Fruit fly (Drosophila melanogaster): ENCODE results near the gene CG7394.
A peak's percentile ranks its signal among the peaks of the same experiment; 100 is the strongest.

The CG7394 gene

dm6 chr3L:11561946-11562760 is at the start of gene CG7394, which contains the start of gene Mob2 (continued):
- TF ChIP-seq Nf-YC (tag; optimal IDR thresholded peaks at IDR 0.05) (peak; percentile 76), CG1233 (GFP tag; optimal IDR thresholded peaks at IDR 0.05) (peak; percentile 80), dati (GFP tag; IDR thresholded peaks at IDR 0.05) (peak; percentile 67; the same call in 1 of the 2 replicates), Oli (tag; optimal IDR thresholded peaks at IDR 0.05) (peak; percentile 86), CG34422 (GFP tag; IDR thresholded peaks at IDR 0.05) (peak; percentile 81), emc (GFP tag; optimal IDR thresholded peaks at IDR 0.05) (peak; percentile 65), ab (GFP tag; optimal IDR thresholded peaks at IDR 0.05) (no peak), CG4617 (GFP tag; optimal IDR thresholded peaks at IDR 0.05; ENCODE audit: borderline replicate concordance) (peak; percentile 85), CG11085 (GFP tag; IDR thresholded peaks at IDR 0.05) (peak; percentile 87), peb (GFP tag; IDR thresholded peaks at IDR 0.05) (peak; percentile 72), CG14710 (tag; optimal IDR thresholded peaks at IDR 0.05) (peak; percentile 92), CG7357 (GFP tag; IDR thresholded peaks at IDR 0.05) (peak; percentile 80), onecut (GFP tag; IDR thresholded peaks at IDR 0.05) (peak; percentile 65), CG6272 (GFP tag; IDR thresholded peaks at IDR 0.05) (peak; percentile 84), CG6813 (GFP tag; optimal IDR thresholded peaks at IDR 0.05) (peak; percentile 72), CG17359 (tag; optimal IDR thresholded peaks at IDR 0.05) (peak; percentile 88), CG11093 (GFP tag; IDR thresholded peaks at IDR 0.05) (peak; percentile 86; the same call in 2 of the 3 replicates), row (GFP tag; IDR thresholded peaks at IDR 0.05) (peak; percentile 96), repo (GFP tag; optimal IDR thresholded peaks at IDR 0.05) (peak; percentile 80), CG33213 (GFP tag; optimal IDR thresholded peaks at IDR 0.05) (peak; percentile 77), Xbp1 (GFP tag; optimal IDR thresholded peaks at IDR 0.05) (peak; percentile 94), CG1832 (GFP tag; optimal IDR thresholded peaks at IDR 0.05) (no peak), CG1647 (GFP tag; optimal IDR thresholded peaks at IDR 0.05) (peak; percentile 76), CG8089 (GFP tag; optimal IDR thresholded peaks at IDR 0.05) (peak; percentile 37), fd3F (GFP tag; optimal IDR thresholded peaks at IDR 0.05) (peak; percentile 90), tap (tag; optimal IDR thresholded peaks at IDR 0.05) (peak; percentile 91), CG15601 (tag; optimal IDR thresholded peaks at IDR 0.05) (peak; percentile 83), CG12104 (GFP tag; optimal IDR thresholded peaks at IDR 0.05) (peak; percentile 73), trem (tag; optimal IDR thresholded peaks at IDR 0.05) (peak; percentile 79), br (optimal IDR thresholded peaks at IDR 0.05) (no peak), CG8388 (GFP tag; optimal IDR thresholded peaks at IDR 0.05) (peak; percentile 81), crol (GFP tag; IDR thresholded peaks at IDR 0.05) (no peak; the same call in 1 of the 2 replicates), CG10543 (GFP tag; optimal IDR thresholded peaks at IDR 0.05) (peak; percentile 89), Sox102F (GFP tag; optimal IDR thresholded peaks at IDR 0.05) (peak; percentile 96), dmrt99B (tag; optimal IDR thresholded peaks at IDR 0.05) (peak; percentile 83), dysf (GFP tag; IDR thresholded peaks at IDR 0.05) (peak; percentile 91), cas (GFP tag; IDR thresholded peaks at IDR 0.05) (peak; percentile 68), CG12236 (GFP tag; optimal IDR thresholded peaks at IDR 0.05) (peak; percentile 57), so (GFP tag; IDR thresholded peaks at IDR 0.05) (peak; percentile 79; the same call in 2 of the 3 replicates), CG32772 (GFP tag; IDR thresholded peaks at IDR 0.05) (peak; percentile 91), CG10274 (GFP tag; optimal IDR thresholded peaks at IDR 0.05) (peak; percentile 58), Sry-δ (GFP tag; optimal IDR thresholded peaks at IDR 0.05) (peak; percentile 84), Hr39 (optimal IDR thresholded peaks at IDR 0.05) (peak; percentile 94), Gug (GFP tag; IDR thresholded peaks at IDR 0.05) (peak; percentile 87; the same call in 3 of the 4 replicates), slou (GFP tag; optimal IDR thresholded peaks at IDR 0.05) (peak; percentile 88), tll (GFP tag; optimal IDR thresholded peaks at IDR 0.05) (peak in 1 of 2 experiments; percentile 40), CG1792 (GFP tag; optimal IDR thresholded peaks at IDR 0.05) (peak; percentile 47), CG3838 (GFP tag; optimal IDR thresholded peaks at IDR 0.05) (peak; percentile 70), CG11560 (tag; IDR thresholded peaks at IDR 0.05) (peak; percentile 82; the same call in 2 of the 3 replicates), Ssrp (tag; optimal IDR thresholded peaks at IDR 0.05) (peak; percentile 86)

Data from whole organism, embryonic.